Worm (Caenorhabditis elegans): ENCODE results near the gene tomm-20.

tomm-20 gene

ce11 chrV:12310256-12310655 lies 33.0 kb downstream of the tomm-20 start, which contains the start of gene hpo-30:
Gene hpo-30, minus strand, starts transcription at chrV:12310356.
- TF ChIP-seq hrde-1 (tag; optimal IDR thresholded peaks at IDR 0.05; ENCODE audit: borderline replicate concordance) (no peak), die-1 (tag; optimal IDR thresholded peaks at IDR 0.05) (no peak), snpc-3.4 (tag; optimal IDR thresholded peaks at IDR 0.05) (no peak), dpl-1 (GFP tag; optimal IDR thresholded peaks at IDR 0.05) (no peak), attf-6 (GFP tag; IDR thresholded peaks at IDR 0.05) (no peak), sea-2 (GFP tag; IDR thresholded peaks at IDR 0.05) (no peak), attf-3 (GFP tag; conservative IDR thresholded peaks at IDR 0.05) (no peak), zim-3 (tag; optimal IDR thresholded peaks at IDR 0.05) (no peak), B0019.2 (GFP tag; conservative IDR thresholded peaks at IDR 0.05) (no peak)

ce11 chrV:12307011-12307540 lies 36.2 kb downstream of the tomm-20 start, which contains the start of gene srg-45:
Gene srg-45, plus strand, starts transcription at chrV:12307490.
- TF ChIP-seq cebp-1 (GFP tag; IDR thresholded peaks at IDR 0.05): no peak
- TF ChIP-seq cebp-1 (tag; optimal IDR thresholded peaks at IDR 0.05): peak; percentile 9
- TF ChIP-seq repo-1 (tag; optimal IDR thresholded peaks at IDR 0.05): peak; percentile 51
- TF ChIP-seq lin-40 (tag; optimal IDR thresholded peaks at IDR 0.05): peak; percentile 2
- TF ChIP-seq C17E4.6 (GFP tag; IDR thresholded peaks at IDR 0.05): no peak

ce11 chrV:12305677-12306076 lies 37.6 kb downstream of the tomm-20 start:
- TF ChIP-seq F37B4.10 (GFP tag; IDR thresholded peaks at IDR 0.05) (no peak), unc-130 (GFP tag; optimal IDR thresholded peaks at IDR 0.05) (no peak), dox-1 (GFP tag; IDR thresholded peaks at IDR 0.05) (no peak), nhr-90 (tag; optimal IDR thresholded peaks at IDR 0.05) (no peak), hlh-26 (GFP tag; conservative IDR thresholded peaks at IDR 0.05) (no peak), hlh-12 (tag; optimal IDR thresholded peaks at IDR 0.05) (no peak), lin-54 (GFP tag; optimal IDR thresholded peaks at IDR 0.05) (no peak), hmg-1.2 (GFP tag; IDR thresholded peaks at IDR 0.05) (no peak), snpc-3.4 (tag; optimal IDR thresholded peaks at IDR 0.05) (no peak)

ce11 chrV:12303453-12304077 lies 39.7 kb downstream of the tomm-20 start:
- TF ChIP-seq xnd-1 (tag; optimal IDR thresholded peaks at IDR 0.05): peak; percentile 50
- TF ChIP-seq ztf-26 (tag; optimal IDR thresholded peaks at IDR 0.05): peak; percentile 95
- TF ChIP-seq egrh-3 (GFP tag; IDR thresholded peaks at IDR 0.05): peak; percentile 82
- TF ChIP-seq repo-1 (tag; optimal IDR thresholded peaks at IDR 0.05): peak; percentile 99
- TF ChIP-seq cebp-1 (GFP tag; IDR thresholded peaks at IDR 0.05): peak; percentile 87
- peak; percentile 94 for TF ChIP-seq cebp-1 (tag; optimal IDR thresholded peaks at IDR 0.05)
- TF ChIP-seq madf-3 (GFP tag; IDR thresholded peaks at IDR 0.05): peak; percentile 95
- peak; percentile 76 for TF ChIP-seq sdz-38 (tag; optimal IDR thresholded peaks at IDR 0.05)
- TF ChIP-seq lin-26 (GFP tag; IDR thresholded peaks at IDR 0.05): peak; percentile 99
- peak; percentile 100 for TF ChIP-seq F37B4.10 (GFP tag; IDR thresholded peaks at IDR 0.05)
- TF ChIP-seq nfyb-1 (GFP tag; IDR thresholded peaks at IDR 0.05): peak; percentile 99
- peak; percentile 90 for TF ChIP-seq mcd-1 (GFP tag; IDR thresholded peaks at IDR 0.05)
- peak; percentile 96 for TF ChIP-seq T07F8.4 (tag; optimal IDR thresholded peaks at IDR 0.05)
- TF ChIP-seq ceh-58 (GFP tag; IDR thresholded peaks at IDR 0.05): peak; percentile 100
- peak; percentile 90 for TF ChIP-seq D2030.7 (GFP tag; IDR thresholded peaks at IDR 0.05)
- peak; percentile 89 for TF ChIP-seq B0019.2 (GFP tag; conservative IDR thresholded peaks at IDR 0.05)
- TF ChIP-seq egl-18 (GFP tag; IDR thresholded peaks at IDR 0.05): peak; percentile 99
- peak; percentile 100 for TF ChIP-seq bed-1 (GFP tag; IDR thresholded peaks at IDR 0.05)
- peak; percentile 96 for TF ChIP-seq C17E4.6 (GFP tag; IDR thresholded peaks at IDR 0.05)
- TF ChIP-seq snpc-1.3 (tag; optimal IDR thresholded peaks at IDR 0.05; ENCODE audit: insufficient read depth): peak; percentile 96
- peak; percentile 100 for TF ChIP-seq rpc-1 (optimal IDR thresholded peaks at IDR 0.05)
- TF ChIP-seq rpc-1 (tag; optimal IDR thresholded peaks at IDR 0.05): peak; percentile 100
- peak; percentile 92 for TF ChIP-seq attf-6 (GFP tag; IDR thresholded peaks at IDR 0.05)
- peak; percentile 100 for TF ChIP-seq fkh-3 (tag; optimal IDR thresholded peaks at IDR 0.05)
- peak; percentile 74 for TF ChIP-seq F33H1.4 (GFP tag; IDR thresholded peaks at IDR 0.05)
- peak; percentile 92 for TF ChIP-seq hlh-12 (tag; optimal IDR thresholded peaks at IDR 0.05)
- peak; percentile 95 for TF ChIP-seq ztf-6 (GFP tag; IDR thresholded peaks at IDR 0.05)
- peak; percentile 92 for TF ChIP-seq madf-6 (GFP tag; IDR thresholded peaks at IDR 0.05)
